Worm (Caenorhabditis elegans): ENCODE data around the gene icap-1.

Gene icap-1

DNA sequence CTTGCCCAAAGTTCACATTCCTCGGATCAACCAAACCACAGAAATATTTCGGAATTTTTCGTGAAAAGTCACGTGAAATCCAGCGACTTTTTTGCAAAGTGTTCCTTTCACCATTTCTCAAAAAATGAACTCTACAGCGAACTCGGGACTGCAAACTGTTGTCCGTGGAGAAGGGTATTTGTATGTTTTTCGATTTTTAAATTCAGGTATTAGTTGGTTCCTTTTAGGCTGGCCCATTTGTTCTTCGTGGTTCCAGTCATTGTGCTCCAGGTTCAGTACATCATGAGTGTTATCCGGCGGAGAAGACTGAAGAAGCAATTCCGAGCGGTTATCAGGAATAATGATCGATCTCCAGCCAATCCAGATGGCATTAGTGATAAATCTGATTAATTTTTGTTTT lies 10.0 kb downstream of the icap-1 start:
- TF ChIP-seq hsf-1 (GFP tag; IDR thresholded peaks at IDR 0.05), result no peak
- no peak for TF ChIP-seq ceh-58 (GFP tag; IDR thresholded peaks at IDR 0.05)
- TF ChIP-seq egl-44 (GFP tag; IDR thresholded peaks at IDR 0.05), result no peak
- 0 out of 2 replicates have a peak, but pooled peaks have one; percentile 33 for TF ChIP-seq attf-6 (GFP tag; IDR thresholded peaks at IDR 0.05)

DNA sequence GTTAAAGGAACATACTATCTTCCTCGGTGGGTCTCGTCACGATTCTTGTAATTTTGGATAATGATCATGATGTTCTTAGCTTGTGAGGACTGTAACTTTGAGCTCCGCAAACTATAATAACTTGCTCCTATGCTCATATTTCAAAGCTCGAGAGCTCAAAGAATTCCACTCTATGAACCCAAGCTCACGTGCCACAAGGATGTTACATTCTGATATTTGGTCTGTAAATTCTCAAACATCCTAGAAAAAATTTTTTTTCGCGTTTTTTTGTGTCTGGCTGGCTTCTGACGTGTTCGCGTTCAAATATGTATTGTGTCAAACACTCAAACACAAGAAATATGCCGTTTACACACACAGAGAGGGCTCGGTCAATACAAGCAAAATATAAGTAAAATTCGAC lies 10.6 kb downstream of the icap-1 start, which contains the start of gene Y45F10D.16:
Gene Y45F10D.16, plus strand, starts transcription at position 301 of the 400 bp plus-strand sequence.
- TF ChIP-seq repo-1 (tag; optimal IDR thresholded peaks at IDR 0.05) (no peak), nhr-80 (tag; optimal IDR thresholded peaks at IDR 0.05) (no peak), F52B5.7 (tag; optimal IDR thresholded peaks at IDR 0.05) (no peak), fkh-3 (tag; optimal IDR thresholded peaks at IDR 0.05) (no peak)

DNA sequence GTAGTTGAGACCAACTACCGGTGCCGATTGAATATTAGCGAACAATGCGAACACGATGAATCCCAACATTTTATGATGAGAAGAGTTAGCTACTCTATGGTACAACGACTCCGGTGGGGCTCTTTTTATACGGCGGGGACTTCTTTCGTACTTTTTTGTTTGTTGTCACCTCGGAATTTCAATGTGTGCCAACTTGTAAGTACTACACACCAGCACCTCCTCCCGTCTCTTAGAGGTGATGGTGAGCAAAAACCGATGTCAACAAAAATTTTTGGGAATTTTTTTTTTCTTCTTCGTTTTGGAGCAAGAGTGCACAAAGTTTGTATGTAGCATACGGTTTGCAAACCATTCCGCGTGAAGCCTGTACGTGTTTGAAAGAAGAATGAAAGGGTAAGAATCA lies 12.2 kb downstream of the icap-1 start, which contains the start of gene Y45F10D.2:
Gene Y45F10D.2, minus strand, starts transcription at position 101 of the 400 bp plus-strand sequence.
- no peak for TF ChIP-seq rpc-1 (optimal IDR thresholded peaks at IDR 0.05)
- no peak for TF ChIP-seq rpc-1 (tag; optimal IDR thresholded peaks at IDR 0.05)
- no peak for TF ChIP-seq lir-1 (GFP tag; conservative IDR thresholded peaks at IDR 0.05)
- TF ChIP-seq ztf-25 (GFP tag; IDR thresholded peaks at IDR 0.05), result no peak
- TF ChIP-seq atf-7 (tag; optimal IDR thresholded peaks at IDR 0.05), result no peak
- TF ChIP-seq F57A8.1 (GFP tag; optimal IDR thresholded peaks at IDR 0.05), result no peak
- no peak for TF ChIP-seq F52B5.7 (tag; optimal IDR thresholded peaks at IDR 0.05)
- no peak for TF ChIP-seq sdz-38 (tag; optimal IDR thresholded peaks at IDR 0.05)
- TF ChIP-seq ztf-18 (tag; optimal IDR thresholded peaks at IDR 0.05), result no peak

DNA sequence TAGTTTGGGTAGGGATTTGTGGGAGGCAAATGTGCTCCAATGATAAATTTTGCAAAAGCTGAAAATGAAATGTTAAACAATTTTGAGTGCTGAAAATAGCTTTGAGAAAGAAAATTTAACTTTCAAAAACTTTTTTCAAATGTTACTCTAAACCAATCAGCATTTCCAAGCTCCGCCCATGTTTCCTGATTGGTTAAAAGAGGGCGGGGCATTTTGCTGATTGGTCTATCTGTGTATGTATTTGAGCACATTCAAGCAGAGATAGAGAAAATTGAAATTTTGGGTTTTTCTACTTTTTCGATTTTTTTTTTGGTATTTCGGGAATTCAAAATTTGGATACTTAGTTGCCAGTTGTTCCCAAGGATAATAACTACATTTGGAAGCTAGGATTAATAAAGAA lies 22.1 kb downstream of the icap-1 start:
- no peak for TF ChIP-seq hlh-12 (tag; optimal IDR thresholded peaks at IDR 0.05)
- TF ChIP-seq ztf-26 (tag; optimal IDR thresholded peaks at IDR 0.05), result no peak
- TF ChIP-seq let-526 (GFP tag; IDR thresholded peaks at IDR 0.05), result no peak
- TF ChIP-seq mes-4 (tag; optimal IDR thresholded peaks at IDR 0.05), result no peak

DNA sequence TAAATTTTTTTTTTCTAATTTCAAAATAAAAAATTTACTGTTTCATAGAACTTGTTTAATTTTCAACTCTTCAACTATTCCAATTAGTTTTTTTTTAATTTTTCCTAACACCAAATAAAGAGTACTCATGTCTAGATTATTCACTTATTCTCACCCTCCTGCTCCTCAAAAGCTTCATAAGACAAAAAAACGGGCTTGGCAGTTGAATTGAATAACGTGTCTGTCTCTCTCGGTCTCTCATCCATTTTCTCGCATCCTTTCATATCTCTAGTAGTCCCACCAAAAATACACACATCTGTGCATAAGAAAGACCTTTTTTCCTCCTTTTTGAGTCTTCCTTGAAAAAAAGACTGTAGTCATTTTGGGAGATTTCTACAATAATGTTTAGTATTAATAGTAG lies 23.3 kb downstream of the icap-1 start:
- TF ChIP-seq dpl-1 (GFP tag; optimal IDR thresholded peaks at IDR 0.05) (no peak), madf-3 (GFP tag; IDR thresholded peaks at IDR 0.05) (no peak), unc-62 (GFP tag; optimal IDR thresholded peaks at IDR 0.05) (no peak), somi-1 (GFP tag; optimal IDR thresholded peaks at IDR 0.05) (no peak), B0019.2 (GFP tag; conservative IDR thresholded peaks at IDR 0.05) (no peak), pha-4 (tag; optimal IDR thresholded peaks at IDR 0.05) (no peak), zim-3 (tag; optimal IDR thresholded peaks at IDR 0.05) (no peak), sptf-2 (GFP tag; optimal IDR thresholded peaks at IDR 0.05) (no peak), unc-130 (GFP tag; optimal IDR thresholded peaks at IDR 0.05) (no peak), F57C9.4 (tag; optimal IDR thresholded peaks at IDR 0.05) (no peak), gei-17 (GFP tag; optimal IDR thresholded peaks at IDR 0.05) (no peak), tbp1 (GFP tag; optimal IDR thresholded peaks at IDR 0.05) (no peak), madf-10 (tag; optimal IDR thresholded peaks at IDR 0.05) (no peak), lin-26 (GFP tag; IDR thresholded peaks at IDR 0.05) (no peak), ets-4 (GFP tag; optimal IDR thresholded peaks at IDR 0.05) (no peak)

All from whole organism, young adult.